Fruit fly (Drosophila melanogaster): ENCODE data around the gene CG42827.

Gene CG42827

DNA sequence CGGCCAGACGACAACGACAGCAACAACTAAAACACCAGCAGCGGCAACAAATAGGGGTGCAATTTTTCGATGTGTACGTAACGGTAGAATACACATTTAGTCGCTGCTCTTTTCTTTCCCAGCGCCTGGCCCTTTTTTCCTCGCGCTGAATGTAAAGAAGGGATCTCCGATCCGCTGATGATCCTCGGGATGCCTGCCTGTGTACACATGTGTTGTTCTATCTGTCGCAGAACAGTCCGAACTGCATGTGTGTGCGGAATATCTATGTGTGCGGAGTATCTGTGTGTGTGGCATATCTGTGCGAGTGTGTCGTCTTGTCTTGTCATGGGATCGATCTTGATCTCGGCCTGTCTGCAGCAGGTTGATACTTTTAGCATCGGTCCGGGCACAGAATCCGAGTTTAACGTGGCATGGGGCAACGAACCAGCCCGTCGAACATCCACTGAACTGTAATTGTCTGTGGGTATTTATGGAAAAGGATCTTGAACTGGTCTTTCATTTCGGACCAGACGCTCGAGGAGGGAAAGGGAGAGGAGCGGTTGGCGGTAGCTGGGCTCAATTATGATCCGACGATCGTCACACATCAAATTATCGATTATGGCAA lies 28.9 kb upstream of the CG42827 start:
- no peak for TF ChIP-seq Sox14 (GFP tag; optimal IDR thresholded peaks at IDR 0.05)
- TF ChIP-seq svp (GFP tag) = peak; percentile 58
- peak in 1 of 2 experiments; percentile 30 for TF ChIP-seq ss (GFP tag; optimal IDR thresholded peaks at IDR 0.05)
- TF ChIP-seq CG6808 (GFP tag; optimal IDR thresholded peaks at IDR 0.05) = peak; percentile 3
- TF ChIP-seq dsx (GFP tag; optimal IDR thresholded peaks at IDR 0.05; ENCODE audit: poor library complexity, severe bottlenecking) = no peak

DNA sequence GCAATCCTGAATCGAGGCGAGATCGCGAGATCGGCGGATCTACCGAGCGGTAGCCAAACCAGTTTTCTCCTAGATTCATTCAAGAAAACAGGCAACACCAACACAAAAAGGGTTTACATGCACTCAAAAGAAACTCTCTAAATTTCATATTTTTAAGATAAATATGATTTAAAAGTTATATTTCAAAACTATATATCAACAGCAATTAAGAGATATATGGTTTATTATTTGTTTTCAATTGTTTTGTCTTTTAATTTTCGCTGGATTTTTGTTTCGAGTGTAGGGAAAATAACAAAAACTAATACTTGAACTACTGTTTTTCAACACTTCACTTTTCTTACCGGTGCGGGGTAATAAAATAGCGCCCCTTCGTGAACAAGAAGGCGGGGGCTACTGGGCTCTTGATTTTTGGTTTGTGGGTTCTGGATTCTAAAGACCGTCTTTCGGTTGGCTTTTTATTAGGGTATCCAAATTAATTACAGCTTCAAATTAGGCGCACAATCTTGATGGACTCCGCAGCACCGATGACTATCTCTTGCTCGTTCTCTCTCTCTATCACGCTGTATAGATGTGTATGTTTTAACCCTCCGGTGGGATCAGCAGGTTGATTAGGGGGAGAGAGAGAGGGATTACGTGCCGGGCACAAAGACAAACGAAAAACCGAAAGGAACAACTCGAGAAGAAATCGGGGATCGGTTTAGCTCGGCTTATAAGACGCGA lies 27.5 kb upstream of the CG42827 start:
- TF ChIP-seq topi (GFP tag; optimal IDR thresholded peaks at IDR 0.05) (no peak), Sox102F (GFP tag; optimal IDR thresholded peaks at IDR 0.05) (no peak), CG8119 (GFP tag; IDR thresholded peaks at IDR 0.05) (peak; percentile 81), CG10669 (GFP tag; optimal IDR thresholded peaks at IDR 0.05) (peak; percentile 66), CG1621 (tag; optimal IDR thresholded peaks at IDR 0.05) (peak; percentile 27), CG7368 (GFP tag; optimal IDR thresholded peaks at IDR 0.05) (peak; percentile 20), OdsH (GFP tag; optimal IDR thresholded peaks at IDR 0.05) (peak; percentile 37), Hr38 (GFP tag; optimal IDR thresholded peaks at IDR 0.05) (no peak), fkh (GFP tag; optimal IDR thresholded peaks at IDR 0.05) (no peak), Hr4 (GFP tag; optimal IDR thresholded peaks at IDR 0.05) (peak; percentile 55), CG6808 (GFP tag; optimal IDR thresholded peaks at IDR 0.05) (peak; percentile 62), vri (GFP tag; optimal IDR thresholded peaks at IDR 0.05) (no peak), CG8319 (GFP tag; optimal IDR thresholded peaks at IDR 0.05) (no peak), Sox14 (GFP tag; optimal IDR thresholded peaks at IDR 0.05) (peak; percentile 46), esn (GFP tag; optimal IDR thresholded peaks at IDR 0.05) (no peak), dsx (GFP tag; optimal IDR thresholded peaks at IDR 0.05; ENCODE audit: poor library complexity, severe bottlenecking) (peak; percentile 76), CG11762 (GFP tag; optimal IDR thresholded peaks at IDR 0.05; ENCODE audit: insufficient read depth) (peak; percentile 23), lz (GFP tag; optimal IDR thresholded peaks at IDR 0.05) (no peak), svp (GFP tag) (no peak), net (GFP tag; optimal IDR thresholded peaks at IDR 0.05) (peak; percentile 37), Lpt (GFP tag; optimal IDR thresholded peaks at IDR 0.05) (peak; percentile 69), CG34406 (GFP tag; optimal IDR thresholded peaks at IDR 0.05) (peak; percentile 8), Met (GFP tag; optimal IDR thresholded peaks at IDR 0.05) (no peak), eg (GFP tag; IDR thresholded peaks at IDR 0.05) (peak; percentile 59), ss (GFP tag; optimal IDR thresholded peaks at IDR 0.05) (peak; percentile 51 to 52), CG3919 (GFP tag; optimal IDR thresholded peaks at IDR 0.05) (peak; percentile 58), Sox15 (GFP tag; optimal IDR thresholded peaks at IDR 0.05) (no peak), cyc (GFP tag; optimal IDR thresholded peaks at IDR 0.05) (no peak), Blimp-1 (GFP tag; optimal IDR thresholded peaks at IDR 0.05) (no peak), pdm3 (GFP tag; optimal IDR thresholded peaks at IDR 0.05) (peak; percentile 45), CG16779 (tag; optimal IDR thresholded peaks at IDR 0.05) (no peak), CG11294 (GFP tag; IDR thresholded peaks at IDR 0.05) (no peak), achi (GFP tag; optimal IDR thresholded peaks at IDR 0.05) (peak; percentile 63), CG32006 (GFP tag; optimal IDR thresholded peaks at IDR 0.05) (peak; percentile 76), CG11902 (GFP tag; optimal IDR thresholded peaks at IDR 0.05) (no peak), CG8632 (GFP tag; optimal IDR thresholded peaks at IDR 0.05) (peak; percentile 17), CG6854 (GFP tag; optimal IDR thresholded peaks at IDR 0.05) (no peak), CG3032 (tag; optimal IDR thresholded peaks at IDR 0.05) (peak; percentile 80), spab (GFP tag; optimal IDR thresholded peaks at IDR 0.05) (peak; percentile 67), CG6276 (GFP tag; optimal IDR thresholded peaks at IDR 0.05) (peak; percentile 48), Eip78C (GFP tag) (peak; percentile 81), CG9139 (GFP tag; optimal IDR thresholded peaks at IDR 0.05) (peak; percentile 25), acj6 (GFP tag; optimal IDR thresholded peaks at IDR 0.05) (peak; percentile 36), Gug (GFP tag; IDR thresholded peaks at IDR 0.05) (peak; percentile 44), fd85E (GFP tag; optimal IDR thresholded peaks at IDR 0.05) (no peak), CG10631 (GFP tag; optimal IDR thresholded peaks at IDR 0.05) (peak; percentile 67), Eip75B (GFP tag; optimal IDR thresholded peaks at IDR 0.05) (peak; percentile 56)
